Worm (Caenorhabditis elegans) whole organism, midembryonic: ENCODE measurements around the gene srg-3.
A peak's percentile ranks its signal among the peaks of the same experiment; 100 is the strongest.

ENCODE experiments used
- T22C8.4 ChIP-seq: fragments of 200-800 bp; sonication (Bioruptor generic); IDR thresholded peaks from 2 replicates; pipeline ENCODE4 v1.3.6; 2022; ENCODE audit warnings: missing genetic modification characterization, missing compliant biosample characterization
- cog-1 ChIP-seq: sonication (generic microtip); optimal IDR thresholded peaks from 2 replicates; lab custom pipeline; 2016; ENCODE audit warnings: missing genetic modification characterization, missing compliant biosample characterization
- flt-1 ChIP-seq: fragments of 200-800 bp; sonication (Bioruptor generic); IDR thresholded peaks from 2 replicates; pipeline ENCODE4 v1.3.6; 2022; ENCODE audit warnings: missing genetic modification characterization, missing compliant biosample characterization
- klf-2 ChIP-seq: fragments of 200-800 bp; sonication (Bioruptor generic); conservative IDR thresholded peaks from 2 replicates; pipeline ENCODE4 v1.3.6; 2022; ENCODE audit warnings: missing genetic modification reagents, missing genetic modification characterization, missing compliant biosample characterization
- med-1 ChIP-seq: sonication (generic microtip); optimal IDR thresholded peaks from 2 replicates; lab custom pipeline; 2017; ENCODE audit warnings: missing genetic modification characterization, mild to moderate bottlenecking, missing compliant biosample characterization, antibody characterized with exemption, missing genetic modification reagents; ENCODE audit not compliant: insufficient read depth
- ref-1 ChIP-seq: fragments of 200-800 bp; sonication (Bioruptor generic); conservative IDR thresholded peaks from 2 replicates; pipeline ENCODE4 v1.3.6; 2022; ENCODE audit warnings: missing genetic modification reagents, missing genetic modification characterization, missing compliant biosample characterization
- tab-1 ChIP-seq: fragments of 200-800 bp; sonication (Bioruptor generic); IDR thresholded peaks from 2 replicates; pipeline ENCODE4 v1.3.6; 2022; ENCODE audit warnings: missing genetic modification characterization, missing compliant biosample characterization
- ztf-23 ChIP-seq: fragments of 200-800 bp; sonication (Bioruptor generic); IDR thresholded peaks from 2 replicates; pipeline ENCODE4 v1.3.6; 2022; ENCODE audit warnings: missing genetic modification reagents, missing genetic modification characterization, missing compliant biosample characterization
- ztf-29 ChIP-seq: fragments of 200-800 bp; sonication (Bioruptor generic); IDR thresholded peaks from 2 replicates; pipeline ENCODE4 v1.3.6; 2022; ENCODE audit warnings: missing genetic modification reagents, missing genetic modification characterization, missing compliant biosample characterization

srg-3 gene

DNA sequence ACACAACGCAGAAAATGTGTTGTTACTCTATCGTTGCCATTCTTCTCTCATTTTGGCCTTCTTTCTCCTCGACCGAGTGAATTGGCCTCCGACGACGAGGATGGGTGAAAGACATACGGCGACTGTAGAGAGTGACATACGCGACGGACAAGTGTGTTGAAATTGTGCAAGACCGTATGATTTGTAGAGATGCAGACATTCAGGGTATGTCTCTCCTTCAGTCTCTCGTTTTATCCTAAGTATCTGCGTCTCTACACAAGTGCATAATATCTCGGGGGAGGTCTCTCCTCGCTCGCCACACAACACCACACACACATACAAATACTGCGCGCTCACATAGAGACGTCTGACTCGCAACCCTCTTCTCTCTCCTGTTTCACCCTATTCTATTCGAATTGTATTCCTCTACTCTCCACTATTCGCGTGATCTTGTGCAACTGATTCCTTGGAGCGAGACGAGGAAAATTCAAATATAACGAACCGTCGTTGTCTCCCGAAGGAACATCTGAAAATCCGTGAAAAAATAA lies 10.0 kb upstream of the srg-3 start, which contains the start of gene hmg-1.2:
Gene hmg-1.2, plus strand, starts transcription at position 311 of the 527 bp plus-strand sequence.
- TF ChIP-seq med-1 (no peak), flt-1 (peak; percentile 49; the same call in 1 of the 2 replicates), ref-1 (GFP tag; lab: Robert Waterston, UW) (no peak), cog-1 (tag; lab: Kevin White, UChicago) (peak; percentile 74), klf-2 (GFP tag; lab: Robert Waterston, UW) (no peak), ztf-23 (GFP tag; lab: Robert Waterston, UW) (no peak)

ce11 chrIII:6279453-6279852 lies 9.3 kb upstream of the srg-3 start:
- no peak for TF ChIP-seq ztf-23 (GFP tag; lab: Robert Waterston, UW)

- TF ChIP-seq cog-1 (tag; lab: Kevin White, UChicago) (peak; percentile 6), klf-2 (GFP tag; lab: Robert Waterston, UW) (no peak), ztf-29 (GFP tag; lab: Robert Waterston, UW) (no peak), T22C8.4 (GFP tag; lab: Robert Waterston, UW) (no peak), ref-1 (GFP tag; lab: Robert Waterston, UW) (no peak), flt-1 (no peak), tab-1 (GFP tag; lab: Robert Waterston, UW) (no peak)
These were observed 8.2 kb upstream of the srg-3 start, which contains the start of gene C18F10.7 for ce11 chrIII:6278301-6278827. Gene C18F10.7, minus strand, starts transcription at chrIII:6278351.

- no peak for TF ChIP-seq med-1
- TF ChIP-seq T22C8.4 (GFP tag; lab: Robert Waterston, UW): no peak
- TF ChIP-seq ztf-29 (GFP tag; lab: Robert Waterston, UW): no peak
- TF ChIP-seq klf-2 (GFP tag; lab: Robert Waterston, UW): no peak
- TF ChIP-seq ztf-23 (GFP tag; lab: Robert Waterston, UW): no peak
- TF ChIP-seq cog-1 (tag; lab: Kevin White, UChicago): no peak
- no peak for TF ChIP-seq flt-1
- no peak for TF ChIP-seq ref-1 (GFP tag; lab: Robert Waterston, UW)
- no peak for TF ChIP-seq tab-1 (GFP tag; lab: Robert Waterston, UW)
These were observed 2.7 kb upstream of the srg-3 start, which contains the start of gene C18F10.2 for ce11 chrIII:6272868-6273267. Gene C18F10.2, plus strand, starts transcription at chrIII:6273168.

ce11 chrIII:6268061-6268460 lies 2.1 kb downstream of the srg-3 start, which contains the start of gene srg-7:
Gene srg-7, minus strand, starts transcription at chrIII:6268161.
- TF ChIP-seq ztf-29 (GFP tag; lab: Robert Waterston, UW): no peak
- no peak for TF ChIP-seq med-1
- no peak for TF ChIP-seq klf-2 (GFP tag; lab: Robert Waterston, UW)
- no peak for TF ChIP-seq flt-1
- TF ChIP-seq cog-1 (tag; lab: Kevin White, UChicago): no peak

- no peak for TF ChIP-seq ztf-29 (GFP tag; lab: Robert Waterston, UW)
- no peak for TF ChIP-seq flt-1
- no peak for TF ChIP-seq ztf-23 (GFP tag; lab: Robert Waterston, UW)
- TF ChIP-seq cog-1 (tag; lab: Kevin White, UChicago): no peak
- TF ChIP-seq tab-1 (GFP tag; lab: Robert Waterston, UW): no peak
- no peak for TF ChIP-seq ref-1 (GFP tag; lab: Robert Waterston, UW)
- no peak for TF ChIP-seq T22C8.4 (GFP tag; lab: Robert Waterston, UW)
- no peak for TF ChIP-seq med-1
- no peak for TF ChIP-seq klf-2 (GFP tag; lab: Robert Waterston, UW)
These were observed 4.3 kb downstream of the srg-3 start, which contains the start of gene srg-6 for ce11 chrIII:6265911-6266310. Gene srg-6, minus strand, starts transcription at chrIII:6266011.

DNA sequence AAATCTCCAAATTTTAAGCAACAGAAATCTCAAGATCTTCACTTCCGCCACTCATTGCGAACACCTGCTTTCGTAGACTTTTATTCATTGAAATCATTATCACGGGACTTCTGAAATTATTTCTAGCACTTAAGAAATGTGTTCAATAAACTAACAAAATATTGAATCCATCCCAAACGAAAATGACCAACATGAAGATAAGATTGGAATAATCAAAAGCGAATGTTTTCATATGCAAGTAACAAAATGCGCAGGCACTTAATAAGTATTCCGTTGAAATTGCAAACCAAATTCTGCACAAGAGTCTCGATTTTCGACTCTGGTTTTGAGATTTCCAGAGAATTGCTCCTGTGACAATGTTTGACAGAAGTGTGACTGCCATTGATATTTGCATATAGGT lies 5.7 kb downstream of the srg-3 start, which contains the start of gene srg-5:
Gene srg-5, minus strand, starts transcription at position 101 of the 400 bp plus-strand sequence.
- TF ChIP-seq ref-1 (GFP tag; lab: Robert Waterston, UW): no peak
- TF ChIP-seq flt-1: no peak
- no peak for TF ChIP-seq med-1
- TF ChIP-seq T22C8.4 (GFP tag; lab: Robert Waterston, UW): no peak
- TF ChIP-seq ztf-29 (GFP tag; lab: Robert Waterston, UW): no peak

DNA sequence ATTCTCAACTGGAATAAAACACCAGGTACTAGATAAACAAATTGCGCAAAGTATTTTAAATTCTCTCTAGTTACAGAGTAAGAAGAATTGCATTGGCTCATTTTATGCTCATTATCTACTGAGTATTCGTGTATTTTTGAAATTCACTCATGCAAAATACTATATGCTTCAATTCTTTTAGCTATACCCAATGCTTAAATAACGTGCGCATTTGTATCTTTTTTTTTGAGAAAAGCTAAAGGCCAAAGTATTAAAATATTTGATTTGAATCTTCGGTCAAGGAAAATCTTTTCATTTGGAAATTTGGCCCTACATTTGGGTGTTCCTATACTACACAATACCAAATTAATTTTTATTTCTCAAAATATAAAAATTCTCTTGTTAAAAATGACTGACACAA lies 8.2 kb downstream of the srg-3 start, which contains the start of gene srg-4:
Gene srg-4, minus strand, starts transcription at position 101 of the 400 bp plus-strand sequence.
- no peak for TF ChIP-seq tab-1 (GFP tag; lab: Robert Waterston, UW)
- TF ChIP-seq ztf-29 (GFP tag; lab: Robert Waterston, UW): no peak
- TF ChIP-seq med-1: no peak
- no peak for TF ChIP-seq cog-1 (tag; lab: Kevin White, UChicago)
- no peak for TF ChIP-seq flt-1
- no peak for TF ChIP-seq ref-1 (GFP tag; lab: Robert Waterston, UW)
- no peak for TF ChIP-seq T22C8.4 (GFP tag; lab: Robert Waterston, UW)
- no peak for TF ChIP-seq klf-2 (GFP tag; lab: Robert Waterston, UW)
- TF ChIP-seq ztf-23 (GFP tag; lab: Robert Waterston, UW): no peak

DNA sequence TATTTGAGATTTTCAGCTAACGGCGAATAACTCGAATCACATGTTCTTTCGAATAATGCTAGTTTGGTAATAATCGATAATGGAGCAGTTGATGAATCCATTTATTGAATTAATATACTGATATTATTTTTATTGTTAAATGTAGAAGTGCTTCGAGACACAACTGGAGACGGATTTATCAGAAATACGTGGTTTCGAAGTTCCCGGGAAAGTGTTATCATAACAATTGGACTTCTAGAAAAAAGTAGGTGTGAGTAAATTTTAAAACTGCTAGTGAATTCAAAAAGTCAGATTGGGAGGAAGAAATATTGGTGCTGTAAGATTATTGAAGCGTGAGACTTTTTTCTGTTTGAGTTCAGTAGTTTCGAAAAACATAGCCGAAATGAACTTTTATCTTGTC lies 10.1 kb downstream of the srg-3 start, which contains the start of gene srg-2:
Gene srg-2, minus strand, starts transcription at position 101 of the 400 bp plus-strand sequence.
- no peak for TF ChIP-seq ztf-29 (GFP tag; lab: Robert Waterston, UW)
- no peak for TF ChIP-seq klf-2 (GFP tag; lab: Robert Waterston, UW)
- TF ChIP-seq flt-1: no peak
- TF ChIP-seq ref-1 (GFP tag; lab: Robert Waterston, UW): no peak
- TF ChIP-seq tab-1 (GFP tag; lab: Robert Waterston, UW): no peak
- no peak for TF ChIP-seq cog-1 (tag; lab: Kevin White, UChicago)
- no peak for TF ChIP-seq ztf-23 (GFP tag; lab: Robert Waterston, UW)
- no peak for TF ChIP-seq T22C8.4 (GFP tag; lab: Robert Waterston, UW)
- no peak for TF ChIP-seq med-1

- TF ChIP-seq tab-1 (GFP tag; lab: Robert Waterston, UW) (no peak), ztf-29 (GFP tag; lab: Robert Waterston, UW) (no peak), cog-1 (tag; lab: Kevin White, UChicago) (no peak), klf-2 (GFP tag; lab: Robert Waterston, UW) (no peak), T22C8.4 (GFP tag; lab: Robert Waterston, UW) (no peak), flt-1 (no peak), ref-1 (GFP tag; lab: Robert Waterston, UW) (no peak), ztf-23 (GFP tag; lab: Robert Waterston, UW) (no peak), med-1 (no peak)
These were observed 11.9 kb downstream of the srg-3 start, which contains the start of gene srg-1 for ce11 chrIII:6258262-6258661. Gene srg-1, minus strand, starts transcription at chrIII:6258362.
